Worm (Caenorhabditis elegans) whole organism, late embryonic: ENCODE measurements around the gene R11D1.3.

Experiments used
- K02D7.2 ChIP-seq: sonication (generic microtip); optimal IDR thresholded peaks from 2 replicates; lab custom pipeline; 2017; ENCODE audit warnings: mild to moderate bottlenecking, missing genetic modification characterization, missing compliant biosample characterization
- ama-1 ChIP-seq: fragments of 150-350 bp; optimal IDR thresholded peaks from 2 replicates; lab custom pipeline; 2014
- ceh-30 ChIP-seq: fragments of 150-350 bp; optimal IDR thresholded peaks from 2 replicates; lab custom pipeline; 2014; ENCODE audit warnings: missing biosample characterization, missing genetic modification characterization
- ceh-34 ChIP-seq: sonication (generic microtip); optimal IDR thresholded peaks from 2 replicates; lab custom pipeline; 2016; ENCODE audit warnings: mild to moderate bottlenecking, missing genetic modification characterization, missing compliant biosample characterization
- fax-1 ChIP-seq: sonication (generic microtip); optimal IDR thresholded peaks from 2 replicates; lab custom pipeline; 2016; ENCODE audit warnings: missing genotype, missing genetic modification characterization, missing compliant biosample characterization
- lin-11 ChIP-seq: fragments of 200-800 bp; sonication (Bioruptor generic); optimal IDR thresholded peaks from 2 replicates; lab custom pipeline; 2018; ENCODE audit warnings: mild to moderate bottlenecking, missing genetic modification characterization, missing compliant biosample characterization
- nhr-11 ChIP-seq: fragments of 150-350 bp; optimal IDR thresholded peaks from 2 replicates; lab custom pipeline; 2014; ENCODE audit warnings: missing biosample characterization, missing genetic modification characterization
- tbx-2 ChIP-seq: sonication (generic microtip); optimal IDR thresholded peaks from 2 replicates; lab custom pipeline; 2016; ENCODE audit warnings: missing genetic modification characterization, missing compliant biosample characterization

- TF ChIP-seq ceh-34 (tag; lab: Kevin White, UChicago): no peak
- no peak for TF ChIP-seq tbx-2 (tag; lab: Kevin White, UChicago)
- TF ChIP-seq ceh-30: no peak
- no peak for TF ChIP-seq ama-1 (lab: Kevin White, UChicago)
- no peak for TF ChIP-seq K02D7.2 (tag; lab: Kevin White, UChicago)
- TF ChIP-seq fax-1 (tag; lab: Kevin White, UChicago): no peak
- no peak for TF ChIP-seq lin-11 (tag; lab: Kevin White, UChicago)
- no peak for TF ChIP-seq nhr-11 (tag; lab: Kevin White, UChicago)
Observed at ce11 chrV:12667397-12667796, 44.5 kb downstream of the R11D1.3 start.
